Fruit fly (Drosophila melanogaster) whole organism, adult: ENCODE data around the gene CG11626.

Experiments
- CG12768 ChIP-seq: fragments of 200-800 bp; sonication (Bioruptor generic); optimal IDR thresholded peaks from 2 replicates; lab custom pipeline; 2017; ENCODE audit warnings: missing biosample characterization, missing genetic modification characterization, mild to moderate bottlenecking, moderate library complexity, missing genetic modification reagents
- CG33017 ChIP-seq: fragments of 200-800 bp; sonication (Bioruptor generic); optimal IDR thresholded peaks from 2 replicates; lab custom pipeline; 2018; ENCODE audit warnings: missing biosample characterization, mild to moderate bottlenecking, missing genetic modification characterization, moderate library complexity
- CG7045 ChIP-seq: fragments of 200-800 bp; sonication (Bioruptor generic); optimal IDR thresholded peaks from 2 replicates; lab custom pipeline; 2017; ENCODE audit warnings: missing biosample characterization, mild to moderate bottlenecking, missing genetic modification characterization
- CG7101 ChIP-seq: fragments of 200-800 bp; sonication (Bioruptor generic); optimal IDR thresholded peaks from 2 replicates; lab custom pipeline; 2018; ENCODE audit warnings: missing biosample characterization, mild to moderate bottlenecking, missing genetic modification characterization, moderate library complexity
- Crg-1 ChIP-seq: fragments of 200-800 bp; sonication (Bioruptor generic); optimal IDR thresholded peaks from 2 replicates; lab custom pipeline; 2016; ENCODE audit warnings: missing biosample characterization, missing genetic modification characterization
- cic ChIP-seq: fragments of 200-800 bp; sonication (Bioruptor generic); optimal IDR thresholded peaks from 2 replicates; lab custom pipeline; 2017; ENCODE audit warnings: missing biosample characterization, mild to moderate bottlenecking, missing genetic modification characterization, moderate library complexity
- cnc ChIP-seq, 2 experiments: fragments of >200 bp; optimal IDR thresholded peaks; 2 replicates each; lab custom pipeline; 2017
- kay ChIP-seq: fragments of 200-800 bp; sonication (Bioruptor generic); peaks from one replicate; lab custom pipeline; 2016; ENCODE audit warnings: missing biosample characterization, missing genetic modification characterization, borderline replicate concordance
- ovo ChIP-seq: fragments of 200-800 bp; sonication (Bioruptor generic); optimal IDR thresholded peaks from 2 replicates; lab custom pipeline; 2016; ENCODE audit warnings: missing biosample characterization, missing genetic modification characterization
- pad ChIP-seq: fragments of 200-800 bp; sonication (Bioruptor generic); optimal IDR thresholded peaks from 3 replicates; lab custom pipeline; 2017; ENCODE audit warnings: missing biosample characterization, missing genetic modification characterization, mild to moderate bottlenecking, moderate library complexity, missing genetic modification reagents
- tj ChIP-seq: fragments of 200-800 bp; sonication (Bioruptor generic); optimal IDR thresholded peaks from 3 replicates; lab custom pipeline; 2017; ENCODE audit warnings: missing biosample characterization, mild to moderate bottlenecking, missing genetic modification characterization, moderate library complexity

DNA sequence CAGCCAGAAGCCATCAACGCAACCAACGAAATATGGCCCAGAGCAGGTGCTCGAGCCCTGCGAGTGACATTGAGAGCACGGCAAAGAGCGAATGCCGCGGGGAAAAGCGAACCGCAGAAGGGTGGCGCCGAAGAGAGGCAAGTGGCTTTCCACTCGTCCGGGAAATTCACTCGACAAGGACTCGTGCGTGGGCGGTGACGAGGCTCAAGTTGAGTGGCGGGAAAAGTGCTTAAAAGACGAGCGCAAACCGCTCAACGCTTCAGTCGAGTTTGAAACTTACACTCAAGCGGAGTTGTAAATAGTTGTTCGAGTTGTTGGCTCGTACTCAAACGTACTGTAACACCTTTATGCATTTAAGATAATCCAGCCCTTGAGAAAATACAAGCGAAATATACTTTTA, 3.8 kb downstream of the CG11626 start, which contains the start of gene CG31221:
- no peak for TF ChIP-seq pad
- TF ChIP-seq CG33017 (tag; lab: Kevin White, UChicago) = no peak
- no peak for TF ChIP-seq kay (GFP tag; lab: Kevin White, UChicago)
- no peak for TF ChIP-seq Crg-1 (GFP tag; lab: Kevin White, UChicago)
- no peak for TF ChIP-seq CG7045 (GFP tag; lab: Kevin White, UChicago)
- TF ChIP-seq ovo = no peak
- no peak for TF ChIP-seq CG12768 (GFP tag; lab: Kevin White, UChicago)
- no peak for TF ChIP-seq CG7101 (tag; lab: Kevin White, UChicago)
- no peak for TF ChIP-seq cnc (optimal IDR thresholded peaks at IDR 0.05; lab: Kevin White, UChicago)
- TF ChIP-seq cic = no peak
- TF ChIP-seq tj = no peak
